Fruit fly (Drosophila melanogaster) whole organism, embryonic: Measurements from ENCODE around the gene CG7407.

ENCODE experiments used
- Ada2b ChIP-seq: fragments of 200-800 bp; sonication (Bioruptor generic); IDR thresholded peaks from 2 replicates; pipeline ENCODE4 v1.3.6; 2022; ENCODE audit warnings: missing biosample characterization, missing genetic modification characterization
- CG10274 ChIP-seq: fragments of 200-800 bp; sonication (Bioruptor generic); optimal IDR thresholded peaks from 3 replicates; lab custom pipeline; 2017; ENCODE audit warnings: missing biosample characterization, mild to moderate bottlenecking, missing genetic modification characterization
- CG10959 ChIP-seq: fragments of 200-800 bp; sonication (Bioruptor generic); IDR thresholded peaks from 2 replicates; pipeline ENCODE4 v1.3.6; 2022; ENCODE audit warnings: missing biosample characterization, missing genetic modification characterization
- CG12071 ChIP-seq: fragments of 200-800 bp; sonication (Bioruptor generic); optimal IDR thresholded peaks from 3 replicates; lab custom pipeline; 2018; ENCODE audit warnings: missing biosample characterization, mild to moderate bottlenecking, missing genetic modification characterization
- CG12155 ChIP-seq: fragments of 200-800 bp; sonication (Bioruptor generic); optimal IDR thresholded peaks from 3 replicates; lab custom pipeline; 2016; ENCODE audit warnings: missing biosample characterization, missing genetic modification characterization
- CG12769 ChIP-seq: fragments of 200-800 bp; sonication (Bioruptor generic); optimal IDR thresholded peaks from 2 replicates; lab custom pipeline; 2019; ENCODE audit warnings: missing biosample characterization, mild to moderate bottlenecking, missing genetic modification characterization, moderate library complexity
- CG12942 ChIP-seq: fragments of 200-800 bp; sonication (Bioruptor generic); optimal IDR thresholded peaks from 3 replicates; lab custom pipeline; 2016; ENCODE audit warnings: missing biosample characterization, missing genetic modification characterization
- CG14050 ChIP-seq: fragments of 200-800 bp; sonication (Bioruptor generic); IDR thresholded peaks from 3 replicates; pipeline ENCODE4 v1.3.6; 2022; ENCODE audit warnings: missing biosample characterization, missing genetic modification characterization
- CG14710 ChIP-seq: fragments of 200-800 bp; sonication (Bioruptor generic); optimal IDR thresholded peaks from 3 replicates; lab custom pipeline; 2019; ENCODE audit warnings: missing biosample characterization, mild to moderate bottlenecking, missing genetic modification characterization, moderate library complexity
- CG15696 ChIP-seq: fragments of 200-800 bp; sonication (Bioruptor generic); optimal IDR thresholded peaks from 2 replicates; lab custom pipeline; 2019; ENCODE audit warnings: missing biosample characterization, mild to moderate bottlenecking, missing genetic modification characterization, moderate library complexity
- CG16779 ChIP-seq: fragments of 200-800 bp; sonication (Bioruptor generic); IDR thresholded peaks from 2 replicates; pipeline ENCODE4 v1.3.6; 2022; ENCODE audit warnings: missing biosample characterization, missing genetic modification characterization
- CG17186 ChIP-seq: fragments of 200-800 bp; sonication (Bioruptor generic); optimal IDR thresholded peaks from 3 replicates; lab custom pipeline; 2017; ENCODE audit warnings: missing biosample characterization, missing genetic modification reagents, missing genetic modification characterization
- CG17612 ChIP-seq: fragments of 200-800 bp; sonication (Bioruptor generic); IDR thresholded peaks from 2 replicates; pipeline ENCODE4 v1.3.6; 2022; ENCODE audit warnings: missing biosample characterization, missing genetic modification characterization
- CG30020 ChIP-seq: fragments of 200-800 bp; optimal IDR thresholded peaks from 2 replicates; lab custom pipeline; 2019; ENCODE audit warnings: missing biosample characterization, mild to moderate bottlenecking, missing genetic modification characterization, moderate library complexity
- CG3407 ChIP-seq: fragments of 200-800 bp; sonication (Bioruptor generic); optimal IDR thresholded peaks from 2 replicates; lab custom pipeline; 2018; ENCODE audit warnings: missing biosample characterization, mild to moderate bottlenecking, missing genetic modification characterization
- CG3726 ChIP-seq: fragments of 200-800 bp; sonication (Bioruptor generic); IDR thresholded peaks from 3 replicates; pipeline ENCODE4, ENCODE4 v1.3.6; 2022; ENCODE audit warnings: missing biosample characterization, missing genetic modification characterization
- CG4617 ChIP-seq: fragments of 200-800 bp; sonication (Bioruptor generic); optimal IDR thresholded peaks from 3 replicates; lab custom pipeline; 2016; ENCODE audit warnings: missing biosample characterization, missing genetic modification characterization, borderline replicate concordance
- CG4707 ChIP-seq: fragments of 200-800 bp; sonication (Bioruptor generic); optimal IDR thresholded peaks from 2 replicates; lab custom pipeline; 2018; ENCODE audit warnings: missing biosample characterization, mild to moderate bottlenecking, missing genetic modification characterization, moderate library complexity
- CG7271 ChIP-seq: fragments of 200-800 bp; sonication (Bioruptor generic); optimal IDR thresholded peaks from 2 replicates; lab custom pipeline; 2018; ENCODE audit warnings: missing biosample characterization, mild to moderate bottlenecking, missing genetic modification characterization, moderate library complexity
- CG8281 ChIP-seq: fragments of 200-800 bp; sonication (Bioruptor generic); optimal IDR thresholded peaks from 2 replicates; lab custom pipeline; 2018; ENCODE audit warnings: missing biosample characterization, mild to moderate bottlenecking, missing genetic modification characterization, moderate library complexity
- CG8359 ChIP-seq: fragments of 200-800 bp; sonication (Bioruptor generic); optimal IDR thresholded peaks from 2 replicates; lab custom pipeline; 2017; ENCODE audit warnings: missing biosample characterization, mild to moderate bottlenecking, missing genetic modification characterization, borderline replicate concordance
- MESR4 ChIP-seq: fragments of 200-800 bp; sonication (Bioruptor generic); optimal IDR thresholded peaks from 2 replicates; lab custom pipeline; 2018; ENCODE audit warnings: missing biosample characterization, mild to moderate bottlenecking, missing genetic modification characterization, moderate library complexity
- MTF-1 ChIP-seq: fragments of 200-800 bp; sonication (Bioruptor generic); optimal IDR thresholded peaks from 2 replicates; lab custom pipeline; 2018; ENCODE audit warnings: missing biosample characterization, mild to moderate bottlenecking, missing genetic modification characterization, borderline replicate concordance
- Med ChIP-seq: fragments of 200-800 bp; sonication (Bioruptor generic); peaks from one replicate; lab custom pipeline; 2016; ENCODE audit warnings: missing biosample characterization, missing genetic modification characterization, mild to moderate bottlenecking, inconsistent platforms, moderate library complexity
- NFAT ChIP-seq: fragments of 200-800 bp; sonication (Bioruptor generic); IDR thresholded peaks from 2 replicates; pipeline ENCODE4 v1.3.6; 2022; ENCODE audit warnings: missing biosample characterization, missing genetic modification characterization
- Nf-YB ChIP-seq: fragments of 200-800 bp; sonication (Bioruptor generic); optimal IDR thresholded peaks from 3 replicates; lab custom pipeline; 2019; ENCODE audit warnings: missing biosample characterization, mild to moderate bottlenecking, missing genetic modification characterization, moderate library complexity
- Nf-YC ChIP-seq: fragments of 200-800 bp; optimal IDR thresholded peaks from 3 replicates; lab custom pipeline; 2019; ENCODE audit warnings: missing biosample characterization, mild to moderate bottlenecking, missing genetic modification characterization, moderate library complexity
- Spps ChIP-seq: fragments of 200-800 bp; sonication (Bioruptor generic); optimal IDR thresholded peaks from 2 replicates; lab custom pipeline; 2018; ENCODE audit warnings: missing biosample characterization, mild to moderate bottlenecking, missing genetic modification characterization
- Stat92E ChIP-seq, 3 experiments: fragments of >200 bp in 2 of 3; fragments of 200-800 bp in 1 of 3; sonication (Bioruptor generic) in 1 of 3; optimal IDR thresholded peaks; 2 replicates each; lab custom pipeline; 2017 to 2019; ENCODE audit warnings: missing biosample characterization in 3 of 3, missing genetic modification characterization in 3 of 3, mild to moderate bottlenecking in 1 of 3, moderate library complexity in 1 of 3
- Xbp1 ChIP-seq: fragments of 200-800 bp; sonication (Bioruptor generic); optimal IDR thresholded peaks from 3 replicates; lab custom pipeline; 2016; ENCODE audit warnings: missing biosample characterization, mild to moderate bottlenecking, missing genetic modification characterization
- dysf ChIP-seq: fragments of 200-800 bp; sonication (Bioruptor generic); IDR thresholded peaks from 3 replicates; pipeline ENCODE4 v1.3.6; 2022; ENCODE audit warnings: missing biosample characterization, missing genetic modification characterization
- emc ChIP-seq: fragments of 200-800 bp; sonication (Bioruptor generic); optimal IDR thresholded peaks from 2 replicates; lab custom pipeline; 2016; ENCODE audit warnings: missing biosample characterization, missing genetic modification characterization
- en ChIP-seq: fragments of 200-800 bp; sonication (Bioruptor generic); optimal IDR thresholded peaks from 2 replicates; lab custom pipeline; 2016; ENCODE audit warnings: missing biosample characterization, missing genetic modification characterization
- fd96Cb ChIP-seq: fragments of 200-800 bp; sonication (Bioruptor generic); optimal IDR thresholded peaks from 2 replicates; lab custom pipeline; 2018; ENCODE audit warnings: missing biosample characterization, mild to moderate bottlenecking, missing genetic modification characterization, moderate library complexity
- gcm2 ChIP-seq: fragments of 200-800 bp; sonication (Bioruptor generic); optimal IDR thresholded peaks from 2 replicates; lab custom pipeline; 2016; ENCODE audit warnings: missing biosample characterization, missing genetic modification characterization
- ham ChIP-seq: fragments of 200-800 bp; sonication (Bioruptor generic); IDR thresholded peaks from 2 replicates; pipeline ENCODE4 v1.3.6; 2022; ENCODE audit warnings: missing biosample characterization, missing genetic modification characterization
- hb ChIP-seq: fragments of 200-800 bp; sonication (Bioruptor generic); IDR thresholded peaks from 3 replicates; pipeline ENCODE4 v1.3.6; 2022; ENCODE audit warnings: missing biosample characterization, missing genetic modification characterization; ENCODE audit not compliant: partially characterized antibody
- lilli ChIP-seq: fragments of 200-800 bp; sonication (Bioruptor generic); optimal IDR thresholded peaks from 3 replicates; lab custom pipeline; 2016; ENCODE audit warnings: missing biosample characterization, missing genetic modification characterization
- mam ChIP-seq: fragments of 200-800 bp; sonication (Bioruptor generic); optimal IDR thresholded peaks from 3 replicates; lab custom pipeline; 2016; ENCODE audit warnings: missing biosample characterization, missing genetic modification characterization
- pb ChIP-seq: fragments of 200-800 bp; sonication (Bioruptor generic); optimal IDR thresholded peaks from 3 replicates; lab custom pipeline; 2016; ENCODE audit warnings: missing biosample characterization, missing genetic modification characterization
- phol ChIP-seq: fragments of 200-800 bp; sonication (Bioruptor generic); optimal IDR thresholded peaks from 3 replicates; lab custom pipeline; 2018; ENCODE audit warnings: missing biosample characterization, mild to moderate bottlenecking, missing genetic modification characterization, moderate library complexity
- schlank ChIP-seq: fragments of 200-800 bp; sonication (Bioruptor generic); optimal IDR thresholded peaks from 2 replicates; lab custom pipeline; 2018; ENCODE audit warnings: missing biosample characterization, mild to moderate bottlenecking, missing genetic modification characterization
- scrt ChIP-seq: fragments of 200-800 bp; sonication (Bioruptor generic); optimal IDR thresholded peaks from 2 replicates; lab custom pipeline; 2018; ENCODE audit warnings: missing biosample characterization, mild to moderate bottlenecking, missing genetic modification characterization, moderate library complexity
- sd ChIP-seq: fragments of 200-800 bp; sonication (Bioruptor generic); optimal IDR thresholded peaks from 3 replicates; lab custom pipeline; 2018; ENCODE audit warnings: missing biosample characterization, mild to moderate bottlenecking, missing genetic modification characterization, moderate library complexity
- sens ChIP-seq: fragments of 200-800 bp; sonication (Bioruptor generic); peaks from one replicate; lab custom pipeline; 2016; ENCODE audit warnings: missing biosample characterization, missing genetic modification characterization
- slp2 ChIP-seq: fragments of 200-800 bp; sonication (Bioruptor generic); optimal IDR thresholded peaks from 2 replicates; lab custom pipeline; 2016; ENCODE audit warnings: missing biosample characterization, missing genetic modification characterization
- stc ChIP-seq: fragments of 200-800 bp; sonication (Bioruptor generic); IDR thresholded peaks from 2 replicates; pipeline ENCODE4 v1.3.6; 2022; ENCODE audit warnings: missing biosample characterization, missing genetic modification characterization
- zf30C ChIP-seq: fragments of 200-800 bp; sonication (Bioruptor generic); optimal IDR thresholded peaks from 3 replicates; lab custom pipeline; 2018; ENCODE audit warnings: missing biosample characterization, mild to moderate bottlenecking, missing genetic modification characterization

Gene CG7407

dm6 chr3L:21818701-21819100 lies 4.6 kb upstream of the CG7407 start:
- TF ChIP-seq Nf-YB = peak; percentile 91
- peak; percentile 85 for TF ChIP-seq Nf-YC
- TF ChIP-seq CG14710 (tag; lab: Kevin White, UChicago) = no peak

- no peak for TF ChIP-seq fd96Cb (tag; lab: Kevin White, UChicago)
- no peak for TF ChIP-seq CG3407 (GFP tag; lab: Kevin White, UChicago)
- TF ChIP-seq sens = peak; percentile 12
- no peak for TF ChIP-seq MTF-1 (GFP tag; lab: Kevin White, UChicago)
- TF ChIP-seq MESR4 (GFP tag; lab: Kevin White, UChicago) = no peak
- TF ChIP-seq CG8281 = peak; percentile 93
- TF ChIP-seq CG16779 (GFP tag; lab: Robert Waterston, UW) = 0 out of 2 replicates have a peak, but pooled peaks have one; percentile 11
- no peak for TF ChIP-seq CG10959 (GFP tag; lab: Robert Waterston, UW)
These were observed 3.8 kb upstream of the CG7407 start for dm6 chr3L:21819497-21819896.

- TF ChIP-seq CG12155 (GFP tag; lab: Kevin White, UChicago) (peak; percentile 47), mam (peak; percentile 48), Ada2b (GFP tag; lab: Robert Waterston, UW) (no peak), slp2 (GFP tag; lab: Kevin White, UChicago) (peak; percentile 39), CG17612 (GFP tag; lab: Robert Waterston, UW) (no peak), lilli (GFP tag; lab: Kevin White, UChicago) (peak; percentile 51), Spps (tag; lab: Kevin White, UChicago) (no peak), CG12769 (no peak), CG30020 (tag; lab: Kevin White, UChicago) (peak; percentile 56), CG4707 (GFP tag; lab: Kevin White, UChicago) (no peak), en (GFP tag; lab: Kevin White, UChicago) (no peak), schlank (tag; lab: Kevin White, UChicago) (no peak), Stat92E (GFP tag; optimal IDR thresholded peaks at IDR 0.05; lab: Kevin White, UChicago) (no peak), dysf (no peak; the same call in 2 of the 3 replicates), Xbp1 (GFP tag; lab: Kevin White, UChicago) (peak; percentile 51), emc (GFP tag; lab: Kevin White, UChicago) (no peak), sd (tag; lab: Kevin White, UChicago) (no peak), gcm2 (GFP tag; lab: Kevin White, UChicago) (no peak), CG15696 (tag; lab: Kevin White, UChicago) (peak; percentile 12), CG17186 (GFP tag; lab: Kevin White, UChicago) (peak; percentile 8), hb (no peak), CG10274 (no peak), CG14050 (GFP tag; lab: Robert Waterston, UW) (no peak), CG12071 (GFP tag; lab: Kevin White, UChicago) (no peak), Med (GFP tag; lab: Kevin White, UChicago) (peak; percentile 89), NFAT (no peak), CG12942 (GFP tag; lab: Kevin White, UChicago) (peak; percentile 14), stc (GFP tag; lab: Robert Waterston, UW) (no peak), CG8359 (no peak), sens (peak; percentile 86), pb (GFP tag; lab: Kevin White, UChicago) (no peak), CG3726 (GFP tag; lab: Robert Waterston, UW) (no peak), CG4617 (GFP tag; lab: Kevin White, UChicago) (peak; percentile 57), phol (peak; percentile 45), scrt (peak; percentile 84), CG7271 (no peak), ham (no peak), zf30C (GFP tag; lab: Kevin White, UChicago) (no peak)
These were observed 1.5 kb upstream of the CG7407 start, which contains the start of gene CycH for dm6 chr3L:21821780-21822179. CycH (plus strand) TSS chr3L:21821997.
